Fruit fly (Drosophila melanogaster) whole organism, embryonic: ENCODE data around the gene CG42554.
A peak's percentile ranks its signal among the peaks of the same experiment; 100 is the strongest.

Experiments
- Atf-2 ChIP-seq: fragments of 200-800 bp; sonication (Bioruptor generic); optimal IDR thresholded peaks from 2 replicates; lab custom pipeline; 2016; ENCODE audit warnings: missing biosample characterization, missing genetic modification characterization
- BEAF-32 ChIP-seq: fragments of 200-800 bp; sonication (Bioruptor generic); optimal IDR thresholded peaks from 3 replicates; lab custom pipeline; 2017; ENCODE audit warnings: missing biosample characterization, missing genetic modification characterization, mild to moderate bottlenecking, moderate library complexity, missing genetic modification reagents
- Bgb ChIP-seq: fragments of 200-800 bp; sonication (Bioruptor generic); IDR thresholded peaks from 2 replicates; pipeline ENCODE4 v1.3.6; 2022; ENCODE audit warnings: missing biosample characterization, missing genetic modification characterization; ENCODE audit not compliant: partially characterized antibody
- Blimp-1 ChIP-seq: fragments of 200-800 bp; sonication (Bioruptor generic); optimal IDR thresholded peaks from 3 replicates; lab custom pipeline; 2018; ENCODE audit warnings: missing biosample characterization, missing genetic modification characterization, mild to moderate bottlenecking, moderate library complexity, missing genetic modification reagents
- Bteb2 ChIP-seq: fragments of 200-800 bp; sonication (Bioruptor generic); optimal IDR thresholded peaks from 2 replicates; lab custom pipeline; 2016; ENCODE audit warnings: missing biosample characterization, missing genetic modification characterization
- CG10431 ChIP-seq: fragments of 200-800 bp; sonication (Bioruptor generic); optimal IDR thresholded peaks from 3 replicates; lab custom pipeline; 2018; ENCODE audit warnings: missing biosample characterization, mild to moderate bottlenecking, missing genetic modification characterization
- CG10565 ChIP-seq: fragments of 200-800 bp; sonication (Bioruptor generic); optimal IDR thresholded peaks from 3 replicates; lab custom pipeline; 2016; ENCODE audit warnings: missing biosample characterization, mild to moderate bottlenecking, missing genetic modification characterization
- CG11398 ChIP-seq: fragments of 200-800 bp; sonication (Bioruptor generic); optimal IDR thresholded peaks from 2 replicates; lab custom pipeline; 2016; ENCODE audit warnings: missing biosample characterization, missing genetic modification characterization
- CG12155 ChIP-seq: fragments of 200-800 bp; sonication (Bioruptor generic); optimal IDR thresholded peaks from 3 replicates; lab custom pipeline; 2016; ENCODE audit warnings: missing biosample characterization, missing genetic modification characterization
- CG13775 ChIP-seq: fragments of 200-800 bp; sonication (Bioruptor generic); optimal IDR thresholded peaks from 3 replicates; lab custom pipeline; 2017; ENCODE audit warnings: missing biosample characterization, mild to moderate bottlenecking, missing genetic modification characterization
- CG14860 ChIP-seq: fragments of 200-800 bp; sonication (Bioruptor generic); IDR thresholded peaks from 3 replicates; pipeline ENCODE4 v1.3.6; 2022; ENCODE audit warnings: missing biosample characterization, missing genetic modification characterization; ENCODE audit not compliant: partially characterized antibody
- CG16863 ChIP-seq: fragments of 200-800 bp; sonication (Bioruptor generic); optimal IDR thresholded peaks from 3 replicates; lab custom pipeline; 2016; ENCODE audit warnings: missing biosample characterization, missing genetic modification characterization
- CG1792 ChIP-seq: fragments of 200-800 bp; sonication (Bioruptor generic); optimal IDR thresholded peaks from 2 replicates; lab custom pipeline; 2016; ENCODE audit warnings: missing biosample characterization, missing genetic modification characterization
- CG2678 ChIP-seq: fragments of 200-800 bp; sonication (Bioruptor generic); optimal IDR thresholded peaks from 3 replicates; lab custom pipeline; 2019; ENCODE audit warnings: missing biosample characterization, mild to moderate bottlenecking, missing genetic modification characterization, moderate library complexity
- CG2712 ChIP-seq: fragments of 200-800 bp; optimal IDR thresholded peaks from 3 replicates; lab custom pipeline; 2019; ENCODE audit warnings: missing biosample characterization, mild to moderate bottlenecking, missing genetic modification characterization, moderate library complexity
- CG30020 ChIP-seq: fragments of 200-800 bp; optimal IDR thresholded peaks from 2 replicates; lab custom pipeline; 2019; ENCODE audit warnings: missing biosample characterization, mild to moderate bottlenecking, missing genetic modification characterization, moderate library complexity
- CG5180 ChIP-seq: fragments of 200-800 bp; sonication (Bioruptor generic); optimal IDR thresholded peaks from 3 replicates; lab custom pipeline; 2017; ENCODE audit warnings: missing biosample characterization, missing genetic modification characterization, mild to moderate bottlenecking, moderate library complexity, missing genetic modification reagents
- CG6272 ChIP-seq: fragments of 200-800 bp; sonication (Bioruptor generic); IDR thresholded peaks from 2 replicates; pipeline ENCODE4 v1.3.6; 2022; ENCODE audit warnings: missing biosample characterization, missing genetic modification characterization
- CG6813 ChIP-seq: fragments of 200-800 bp; sonication (Bioruptor generic); optimal IDR thresholded peaks from 2 replicates; lab custom pipeline; 2017; ENCODE audit warnings: missing biosample characterization, missing genetic modification characterization, mild to moderate bottlenecking, moderate library complexity, missing genetic modification reagents
- CG7928 ChIP-seq: fragments of 200-800 bp; sonication (Bioruptor generic); optimal IDR thresholded peaks from 2 replicates; lab custom pipeline; 2017; ENCODE audit warnings: missing biosample characterization, mild to moderate bottlenecking, missing genetic modification characterization
- CG9817 ChIP-seq: fragments of 200-800 bp; sonication (Bioruptor generic); optimal IDR thresholded peaks from 2 replicates; lab custom pipeline; 2018; ENCODE audit warnings: missing biosample characterization, mild to moderate bottlenecking, missing genetic modification characterization, moderate library complexity
- Doc2 ChIP-seq: fragments of 200-800 bp; sonication (Bioruptor generic); IDR thresholded peaks from 2 replicates; pipeline ENCODE4 v1.3.6; 2022; ENCODE audit warnings: missing biosample characterization, missing genetic modification characterization
- E2f2 ChIP-seq: fragments of 200-800 bp; sonication (Bioruptor generic); IDR thresholded peaks from 2 replicates; pipeline ENCODE4 v1.3.6; 2022; ENCODE audit warnings: missing biosample characterization, missing genetic modification characterization
- Ets65A ChIP-seq: fragments of 200-800 bp; sonication (Bioruptor generic); peaks from one replicate; lab custom pipeline; 2016; ENCODE audit warnings: missing biosample characterization, missing genetic modification characterization
- MBD-R2 ChIP-seq: fragments of 200-800 bp; sonication (Bioruptor generic); IDR thresholded peaks from 2 replicates; pipeline ENCODE4 v1.3.6; 2022; ENCODE audit warnings: missing biosample characterization, missing genetic modification characterization
- Max ChIP-seq: fragments of 200-800 bp; sonication (Bioruptor generic); optimal IDR thresholded peaks from 2 replicates; lab custom pipeline; 2016; ENCODE audit warnings: missing biosample characterization, mild to moderate bottlenecking, missing genetic modification characterization
- Med ChIP-seq: fragments of 200-800 bp; sonication (Bioruptor generic); peaks from one replicate; lab custom pipeline; 2016; ENCODE audit warnings: missing biosample characterization, missing genetic modification characterization, mild to moderate bottlenecking, inconsistent platforms, moderate library complexity
- Poxn ChIP-seq: fragments of 200-800 bp; sonication (Bioruptor generic); IDR thresholded peaks from 2 replicates; pipeline ENCODE4 v1.3.6; 2022; ENCODE audit warnings: missing biosample characterization, missing genetic modification characterization
- Ptx1 ChIP-seq: fragments of 200-800 bp; sonication (Bioruptor generic); IDR thresholded peaks from 2 replicates; pipeline ENCODE4 v1.3.6; 2022; ENCODE audit warnings: missing biosample characterization, missing genetic modification characterization
- Scr ChIP-seq: fragments of 200-800 bp; sonication (Bioruptor generic); IDR thresholded peaks from 2 replicates; pipeline ENCODE4 v1.3.6; 2022; ENCODE audit warnings: missing biosample characterization, missing genetic modification characterization; ENCODE audit not compliant: partially characterized antibody
- Sry-β ChIP-seq: fragments of 200-800 bp; sonication (Bioruptor generic); optimal IDR thresholded peaks from 2 replicates; lab custom pipeline; 2018; ENCODE audit warnings: missing biosample characterization, mild to moderate bottlenecking, missing genetic modification characterization, moderate library complexity
- YL-1 ChIP-seq: fragments of 200-800 bp; sonication (Bioruptor generic); optimal IDR thresholded peaks from 3 replicates; lab custom pipeline; 2017; ENCODE audit warnings: missing biosample characterization, mild to moderate bottlenecking, missing genetic modification characterization
- bowl ChIP-seq: fragments of 200-800 bp; sonication (Bioruptor generic); IDR thresholded peaks from 2 replicates; pipeline ENCODE4 v1.3.6; 2022; ENCODE audit warnings: missing biosample characterization, missing genetic modification characterization
- croc ChIP-seq: fragments of 200-800 bp; sonication (Bioruptor generic); conservative IDR thresholded peaks from 3 replicates; pipeline ENCODE4 v1.3.6; 2022; ENCODE audit warnings: missing biosample characterization, missing genetic modification characterization
- disco-r ChIP-seq: fragments of 200-800 bp; sonication (Bioruptor generic); optimal IDR thresholded peaks from 2 replicates; lab custom pipeline; 2016; ENCODE audit warnings: missing biosample characterization, missing genetic modification characterization
- jigr1 ChIP-seq: fragments of 200-800 bp; sonication (Bioruptor generic); IDR thresholded peaks from 3 replicates; pipeline ENCODE4 v1.3.6; 2022; ENCODE audit warnings: missing biosample characterization, missing genetic modification characterization
- lola ChIP-seq, 3 experiments: fragments of >200 bp in 2 of 3; fragments of 200-800 bp in 1 of 3; sonication (Bioruptor generic) in 1 of 3; optimal IDR thresholded peaks; 2 replicates each; lab custom pipeline; 2017 to 2019; ENCODE audit warnings: missing biosample characterization in 3 of 3, missing genetic modification characterization in 3 of 3, mild to moderate bottlenecking in 1 of 3, moderate library complexity in 1 of 3
- onecut ChIP-seq: fragments of 200-800 bp; sonication (Bioruptor generic); IDR thresholded peaks from 2 replicates; pipeline ENCODE4 v1.3.6; 2022; ENCODE audit warnings: missing biosample characterization, missing genetic modification characterization
- pzg ChIP-seq: fragments of 200-800 bp; sonication (Bioruptor generic); optimal IDR thresholded peaks from 3 replicates; lab custom pipeline; 2018; ENCODE audit warnings: missing biosample characterization, mild to moderate bottlenecking, missing genetic modification characterization, moderate library complexity
- schlank ChIP-seq: fragments of 200-800 bp; sonication (Bioruptor generic); optimal IDR thresholded peaks from 2 replicates; lab custom pipeline; 2018; ENCODE audit warnings: missing biosample characterization, mild to moderate bottlenecking, missing genetic modification characterization
- sens ChIP-seq: fragments of 200-800 bp; sonication (Bioruptor generic); peaks from one replicate; lab custom pipeline; 2016; ENCODE audit warnings: missing biosample characterization, missing genetic modification characterization
- stwl ChIP-seq: fragments of 200-800 bp; sonication (Bioruptor generic); optimal IDR thresholded peaks from 3 replicates; lab custom pipeline; 2018; ENCODE audit warnings: missing biosample characterization, mild to moderate bottlenecking, missing genetic modification characterization, moderate library complexity
- unpg ChIP-seq: fragments of 200-800 bp; sonication (Bioruptor generic); optimal IDR thresholded peaks from 3 replicates; lab custom pipeline; 2018; ENCODE audit warnings: missing biosample characterization, mild to moderate bottlenecking, missing genetic modification characterization, moderate library complexity

CG42554 gene

DNA sequence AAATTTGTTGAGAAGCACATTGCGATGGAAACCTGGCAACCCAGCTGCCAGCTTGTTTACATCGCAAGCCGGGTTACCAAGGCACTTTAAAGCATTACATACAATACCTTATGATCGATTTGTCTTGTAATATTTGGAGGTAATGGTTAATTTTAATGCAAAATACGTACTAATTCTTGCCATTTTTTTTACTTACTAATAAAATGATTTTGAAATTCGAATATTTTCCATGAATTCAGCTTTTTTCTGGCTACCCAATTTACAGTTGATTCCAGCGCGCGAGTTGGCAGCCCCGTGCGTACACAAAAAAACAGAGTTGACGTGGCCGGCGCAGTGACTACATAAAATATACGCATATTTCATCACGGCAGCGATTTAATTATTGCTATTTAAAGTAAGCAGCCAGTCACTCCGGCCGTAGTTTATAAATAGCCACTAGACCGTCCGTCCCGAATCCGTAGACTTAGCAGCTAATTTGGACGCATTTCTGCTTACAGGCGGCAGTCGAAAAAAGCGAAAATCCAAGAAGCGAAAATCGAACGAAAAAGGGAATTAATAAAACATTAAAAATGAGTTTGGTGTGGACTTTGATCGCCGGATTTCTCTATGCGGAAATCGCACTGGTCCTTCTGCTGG lies 2.2 kb downstream of the CG42554 start, which contains the start of the genes CG13901 and CG13887 (continued):
- TF ChIP-seq croc (GFP tag; lab: Robert Waterston, UW) (peak; percentile 81), CG5180 (GFP tag; lab: Kevin White, UChicago) (peak; percentile 65), CG13775 (GFP tag; lab: Kevin White, UChicago) (peak; percentile 89)

DNA sequence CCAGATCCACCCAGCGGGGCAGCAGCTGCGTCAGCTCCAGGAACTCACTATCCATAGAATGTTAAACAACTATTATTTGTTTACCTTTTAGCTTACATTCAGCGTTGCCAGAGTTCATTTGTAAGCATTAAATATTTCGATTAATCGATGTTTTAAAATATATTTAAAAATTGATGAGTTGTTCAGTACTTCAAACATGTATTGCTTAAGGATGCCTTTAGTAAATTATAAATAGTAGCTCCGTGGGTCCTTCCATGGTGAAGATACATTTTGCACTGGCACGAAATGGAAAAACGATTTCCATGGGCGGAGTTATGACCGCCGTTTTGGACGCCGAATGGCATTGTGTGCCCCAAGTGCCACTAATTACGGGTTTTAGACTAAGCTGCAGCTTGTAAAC lies 5.8 kb downstream of the CG42554 start, which contains the start of the genes JMJD5 and Gr61a:
TSS of gene JMJD5 (minus strand) at position 101 of the 400 bp plus-strand sequence.
TSS of gene Gr61a (plus strand) at position 192 of the 400 bp plus-strand sequence.
- no peak for TF ChIP-seq schlank (tag; lab: Kevin White, UChicago)
- 0 out of 2 replicates have a peak, but pooled peaks have one; percentile 27 for TF ChIP-seq E2f2 (GFP tag; lab: Robert Waterston, UW)
- TF ChIP-seq pzg (GFP tag; lab: Kevin White, UChicago) = peak; percentile 0
- no peak for TF ChIP-seq CG9817 (tag; lab: Kevin White, UChicago)
- TF ChIP-seq Poxn (GFP tag; lab: Robert Waterston, UW) = no peak
- peak; percentile 59 for TF ChIP-seq MBD-R2 (GFP tag; lab: Robert Waterston, UW)
- peak; percentile 20 for TF ChIP-seq stwl (tag; lab: Kevin White, UChicago)
- peak; percentile 48 for TF ChIP-seq Med
- no peak for TF ChIP-seq Atf-2 (GFP tag; lab: Kevin White, UChicago)
- TF ChIP-seq CG10565 (GFP tag; lab: Kevin White, UChicago) = no peak
- no peak for TF ChIP-seq unpg
- TF ChIP-seq Scr (GFP tag; lab: Robert Waterston, UW) = peak; percentile 14; the same call in 1 of the 2 replicates
- TF ChIP-seq BEAF-32 (GFP tag; lab: Kevin White, UChicago) = peak; percentile 19
- TF ChIP-seq Ets65A = peak; percentile 20
- peak; percentile 26; the same call in 1 of the 2 replicates for TF ChIP-seq Bgb (GFP tag; lab: Robert Waterston, UW)
- TF ChIP-seq onecut = no peak

DNA sequence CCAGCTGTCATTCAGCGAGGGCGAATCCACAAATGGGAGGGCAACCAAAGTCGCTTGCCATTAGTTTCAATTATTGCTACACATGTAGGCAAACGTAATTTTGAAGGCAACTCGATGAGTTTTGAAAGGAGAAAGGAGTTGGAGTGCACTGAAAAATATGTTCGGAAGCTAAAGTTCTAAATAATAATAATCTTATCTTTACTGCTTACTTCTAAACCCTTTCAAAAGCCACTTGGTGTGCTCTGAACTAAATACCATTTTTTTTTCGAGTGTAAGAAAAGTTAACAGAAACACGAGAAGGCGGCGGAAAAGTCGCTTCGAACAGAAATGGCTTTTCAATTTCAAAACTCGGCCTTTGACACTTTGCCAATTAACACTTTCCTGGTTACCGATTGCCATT lies 8.1 kb downstream of the CG42554 start, which contains the start of gene Cep290:
TSS of gene Cep290 (plus strand) at position 301 of the 400 bp plus-strand sequence.
- TF ChIP-seq CG16863 (GFP tag; lab: Kevin White, UChicago) (no peak), sens (GFP tag; lab: Kevin White, UChicago) (peak; percentile 25)

DNA sequence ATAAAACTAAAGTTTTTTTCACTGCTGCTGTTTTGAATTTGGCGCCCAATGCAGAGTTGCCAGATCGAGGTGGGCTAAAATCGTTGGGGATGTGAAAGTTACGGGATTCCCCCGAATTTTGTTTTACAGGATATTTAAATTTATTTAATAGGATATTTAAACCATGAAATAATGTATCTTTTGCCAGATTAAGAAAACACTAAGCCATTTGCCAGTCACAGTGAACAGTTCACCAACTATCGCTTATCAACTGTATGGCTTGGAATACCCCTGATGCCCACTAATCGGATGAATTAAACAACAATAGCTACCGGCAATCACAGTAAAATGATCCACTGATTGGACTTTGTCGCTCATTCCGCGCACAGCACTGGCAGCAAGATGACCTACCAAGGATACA lies 15.6 kb downstream of the CG42554 start, which contains the start of gene Dci:
TSS of gene Dci (plus strand) at position 286 of the 400 bp plus-strand sequence.
- TF ChIP-seq CG2678 (tag; lab: Kevin White, UChicago) = no peak
- peak; percentile 68 for TF ChIP-seq CG2712
- TF ChIP-seq disco-r (GFP tag; lab: Kevin White, UChicago) = no peak
- TF ChIP-seq CG7928 (GFP tag; lab: Kevin White, UChicago) = peak; percentile 32
- TF ChIP-seq CG11398 (GFP tag; lab: Kevin White, UChicago) = peak; percentile 41
- no peak for TF ChIP-seq Blimp-1 (GFP tag; lab: Kevin White, UChicago)
- TF ChIP-seq CG6272 (GFP tag; lab: Robert Waterston, UW) = peak; percentile 62
- TF ChIP-seq CG14860 = peak; percentile 74; the same call in 2 of the 3 replicates
- TF ChIP-seq jigr1 (GFP tag; lab: Robert Waterston, UW) = peak; percentile 48; the same call in 1 of the 3 replicates
- TF ChIP-seq CG12155 (GFP tag; lab: Kevin White, UChicago) = peak; percentile 72
- TF ChIP-seq CG10431 = no peak
- peak; percentile 80 for TF ChIP-seq Ptx1 (GFP tag; lab: Robert Waterston, UW)
- peak; percentile 97 for TF ChIP-seq Med
- peak; percentile 47 for TF ChIP-seq CG1792 (GFP tag; lab: Kevin White, UChicago)
- peak in 1 of 3 experiments; percentile 64 for TF ChIP-seq lola (GFP tag; optimal IDR thresholded peaks at IDR 0.05; lab: Kevin White, UChicago)
- TF ChIP-seq Sry-β (GFP tag; lab: Kevin White, UChicago) = no peak
- TF ChIP-seq CG9817 (tag; lab: Kevin White, UChicago) = peak; percentile 72
- no peak for TF ChIP-seq Doc2
- peak; percentile 72 for TF ChIP-seq Max (GFP tag; lab: Kevin White, UChicago)
- no peak for TF ChIP-seq CG6813 (GFP tag; lab: Kevin White, UChicago)
- TF ChIP-seq bowl (GFP tag; lab: Robert Waterston, UW) = peak; percentile 37; the same call in 1 of the 2 replicates
- no peak for TF ChIP-seq YL-1
- TF ChIP-seq onecut = peak; percentile 9; the same call in 1 of the 2 replicates
- no peak for TF ChIP-seq CG30020
- TF ChIP-seq Bteb2 (GFP tag; lab: Kevin White, UChicago) = peak; percentile 59
